Worm (Caenorhabditis elegans): ENCODE results near the gene Y57G11C.8.

ce11 chrIV:14771325-14771724, 10.3 kb upstream of the Y57G11C.8 start, which contains the start of gene degl-1:
- TF ChIP-seq elt-2 (tag; optimal IDR thresholded peaks at IDR 0.05): no peak
- TF ChIP-seq pat-9 (tag; optimal IDR thresholded peaks at IDR 0.05): no peak
- no peak for TF ChIP-seq pag-3 (tag; optimal IDR thresholded peaks at IDR 0.05; ENCODE audit: borderline replicate concordance)
- no peak for TF ChIP-seq fax-1 (tag; optimal IDR thresholded peaks at IDR 0.05)
- TF ChIP-seq elt-4 (tag; optimal IDR thresholded peaks at IDR 0.05): no peak
- no peak for TF ChIP-seq C08G9.2 (tag; optimal IDR thresholded peaks at IDR 0.05)
- TF ChIP-seq ama-1 (optimal IDR thresholded peaks at IDR 0.05): no peak
- TF ChIP-seq hlh-13 (GFP tag; optimal IDR thresholded peaks at IDR 0.05): no peak
- TF ChIP-seq nhr-11 (tag; optimal IDR thresholded peaks at IDR 0.05): no peak
- TF ChIP-seq hlh-8 (tag; optimal IDR thresholded peaks at IDR 0.05): no peak
- TF ChIP-seq F13H6.1 (tag; optimal IDR thresholded peaks at IDR 0.05): no peak
- no peak for TF ChIP-seq ets-4 (tag; optimal IDR thresholded peaks at IDR 0.05)
- TF ChIP-seq ceh-19 (GFP tag; optimal IDR thresholded peaks at IDR 0.05): no peak
- no peak for TF ChIP-seq pha-2 (tag; optimal IDR thresholded peaks at IDR 0.05)
